Fruit fly (Drosophila melanogaster): ENCODE results near the gene Tspo.

DNA sequence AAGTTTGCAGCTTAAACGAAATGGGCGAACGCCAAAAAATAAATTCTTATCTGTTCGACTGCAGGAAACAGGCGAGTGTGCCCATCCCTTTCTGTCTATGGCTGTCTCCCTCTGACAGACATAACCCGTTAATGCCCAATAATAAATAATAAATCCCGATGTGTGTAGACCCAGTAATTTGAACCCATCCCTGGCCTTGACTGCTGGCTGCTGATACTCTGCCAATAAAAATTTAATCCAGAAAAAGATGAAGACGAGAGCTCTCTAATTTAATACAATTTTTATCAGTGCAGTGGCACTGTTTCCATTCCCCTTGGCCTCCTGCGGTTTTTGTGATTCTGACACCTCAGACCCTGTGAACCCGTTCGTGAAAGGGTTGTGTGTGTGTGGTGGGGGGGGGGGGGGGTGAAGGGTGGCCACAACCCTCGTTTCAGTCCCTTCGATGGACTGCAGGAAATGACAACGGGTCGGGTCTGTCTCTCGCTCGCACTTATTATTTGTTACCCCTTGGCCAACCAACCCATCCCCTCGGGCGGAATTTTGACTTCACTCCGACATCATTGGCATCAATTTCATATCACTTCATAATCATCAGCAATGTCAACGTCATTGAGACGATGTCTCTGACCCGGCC lies 33.7 kb upstream of the Tspo start:
- TF ChIP-seq CG10274 (GFP tag; optimal IDR thresholded peaks at IDR 0.05) (no peak), ase (GFP tag; IDR thresholded peaks at IDR 0.05) (no peak), Spps (tag; optimal IDR thresholded peaks at IDR 0.05) (no peak), CG15696 (tag; optimal IDR thresholded peaks at IDR 0.05) (no peak), Hr39 (optimal IDR thresholded peaks at IDR 0.05) (peak; percentile 47), gcm (GFP tag; optimal IDR thresholded peaks at IDR 0.05) (no peak), CG12744 (GFP tag; optimal IDR thresholded peaks at IDR 0.05) (no peak), Bteb2 (GFP tag; optimal IDR thresholded peaks at IDR 0.05) (no peak), CG12104 (GFP tag; optimal IDR thresholded peaks at IDR 0.05) (no peak), CG8388 (GFP tag; optimal IDR thresholded peaks at IDR 0.05) (no peak), sens (GFP tag) (peak; percentile 75), psq (GFP tag; optimal IDR thresholded peaks at IDR 0.05) (no peak), mam (GFP tag; optimal IDR thresholded peaks at IDR 0.05) (no peak)
